Worm (Caenorhabditis elegans): Measurements from ENCODE around the gene fbxb-57.
"Not testable (repeated sequence)": the region's sequence is repeated elsewhere in the genome, so short reads cannot be mapped to it uniquely, and the experiment has no call there.

The fbxb-57 gene

ce11 chrV:19308137-19308536 is 19.6 kb downstream of the fbxb-57 start:
- TF ChIP-seq nhr-90 (tag; optimal IDR thresholded peaks at IDR 0.05; ENCODE audit: poor library complexity): no peak
- no peak for TF ChIP-seq fkh-8 (tag; optimal IDR thresholded peaks at IDR 0.05)
- no peak for TF ChIP-seq fkh-4 (tag; optimal IDR thresholded peaks at IDR 0.05; ENCODE audit: borderline replicate concordance)

ce11 chrV:19309591-19309990 is 21.0 kb downstream of the fbxb-57 start, which contains the start of gene F55C9.11:
Gene F55C9.11 (minus strand): TSS chrV:19309691.
- TF ChIP-seq ets-5 (GFP tag; IDR thresholded peaks at IDR 0.05): no peak
- no peak for TF ChIP-seq nhr-20 (tag; optimal IDR thresholded peaks at IDR 0.05)
- no peak for TF ChIP-seq efl-1 (optimal IDR thresholded peaks at IDR 0.05)
- TF ChIP-seq efl-1 (GFP tag; optimal IDR thresholded peaks at IDR 0.05 in 1 of 2): peak in 1 of 2 experiments; percentile 77

ce11 chrV:19311391-19311790 is 22.8 kb downstream of the fbxb-57 start, which contains the start of gene C43D7.8:
Gene C43D7.8 (minus strand): TSS chrV:19311491.
- TF ChIP-seq snu-23 (GFP tag; optimal IDR thresholded peaks at IDR 0.05): no peak
- no peak for TF ChIP-seq aha-1 (tag; optimal IDR thresholded peaks at IDR 0.05)
- no peak for TF ChIP-seq nhr-11 (tag; optimal IDR thresholded peaks at IDR 0.05)
- TF ChIP-seq lsy-2 (tag; optimal IDR thresholded peaks at IDR 0.05): no peak
- TF ChIP-seq egl-13 (tag; optimal IDR thresholded peaks at IDR 0.05): no peak
- TF ChIP-seq ztf-4 (tag; optimal IDR thresholded peaks at IDR 0.05): no peak
- TF ChIP-seq ceh-63 (GFP tag; optimal IDR thresholded peaks at IDR 0.05): no peak
- TF ChIP-seq lin-35 (GFP tag; optimal IDR thresholded peaks at IDR 0.05): no peak
- TF ChIP-seq ceh-8 (GFP tag; optimal IDR thresholded peaks at IDR 0.05): no peak
- TF ChIP-seq aly-2 (tag; optimal IDR thresholded peaks at IDR 0.05): no peak
- TF ChIP-seq ztf-11 (tag; optimal IDR thresholded peaks at IDR 0.05): no peak
- no peak for TF ChIP-seq ces-1 (GFP tag; optimal IDR thresholded peaks at IDR 0.05)
- no peak for TF ChIP-seq C04F5.9 (tag; optimal IDR thresholded peaks at IDR 0.05)
- TF ChIP-seq lin-15B (tag; optimal IDR thresholded peaks at IDR 0.05): no peak
- no peak for TF ChIP-seq elt-2 (tag; optimal IDR thresholded peaks at IDR 0.05)
- TF ChIP-seq egl-27 (tag; optimal IDR thresholded peaks at IDR 0.05): no peak
- no peak for TF ChIP-seq zag-1 (tag; optimal IDR thresholded peaks at IDR 0.05)
- no peak for TF ChIP-seq mef-2 (tag; optimal IDR thresholded peaks at IDR 0.05)
- no peak for TF ChIP-seq ets-5 (GFP tag; IDR thresholded peaks at IDR 0.05)

ce11 chrV:19312975-19313374 is 24.4 kb downstream of the fbxb-57 start, which contains the start of gene fbxb-64:
Gene fbxb-64 (plus strand): TSS chrV:19313275.
- no peak for TF ChIP-seq ets-5 (GFP tag; IDR thresholded peaks at IDR 0.05)
- TF ChIP-seq lin-13 (GFP tag; optimal IDR thresholded peaks at IDR 0.05): no peak
- TF ChIP-seq aha-1 (tag; optimal IDR thresholded peaks at IDR 0.05): no peak
- no peak for TF ChIP-seq ztf-11 (tag; optimal IDR thresholded peaks at IDR 0.05)

- not testable (repeated sequence) for TF ChIP-seq alr-1 (tag; optimal IDR thresholded peaks at IDR 0.05; ENCODE audit: borderline replicate concordance); egl-27 (tag; optimal IDR thresholded peaks at IDR 0.05); ets-5 (GFP tag; IDR thresholded peaks at IDR 0.05)
Measured at ce11 chrV:19317058-19317457, 28.5 kb downstream of the fbxb-57 start, which contains the start of gene srh-208. Gene srh-208 (plus strand): TSS chrV:19317358.

ce11 chrV:19319460-19319995 is 31.0 kb downstream of the fbxb-57 start, which contains the start of gene C43D7.7:
Gene C43D7.7 (minus strand): TSS chrV:19319510.
- peak; percentile 69 for TF ChIP-seq elt-2 (tag; optimal IDR thresholded peaks at IDR 0.05)
- no peak for TF ChIP-seq ceh-8 (GFP tag; optimal IDR thresholded peaks at IDR 0.05)

- TF ChIP-seq elt-2 (tag; optimal IDR thresholded peaks at IDR 0.05) (peak; percentile 25), dsc-1 (tag; optimal IDR thresholded peaks at IDR 0.05) (no peak)
Measured at ce11 chrV:19320385-19320784, 31.8 kb downstream of the fbxb-57 start, which contains the start of gene sdz-6. Gene sdz-6 (plus strand): TSS chrV:19320613.
